Fruit fly (Drosophila melanogaster) whole organism: ENCODE measurements around the gene fit.

ENCODE experiments used
- CG8478 ChIP-seq: fragments of >200 bp; optimal IDR thresholded peaks from 2 replicates; lab custom pipeline; 2018; ENCODE audit warnings: inconsistent platforms
- Dll ChIP-seq: fragments of >200 bp; optimal IDR thresholded peaks from 2 replicates; lab custom pipeline; 2017
- EcR ChIP-seq, 2 experiments: fragments of >200 bp; optimal IDR thresholded peaks; 2 replicates each; lab custom pipeline; 2017; ENCODE audit warnings: missing biosample characterization in 2 of 2, missing genetic modification characterization in 2 of 2, missing genetic modification reagents in 2 of 2
- pan ChIP-seq: fragments of >200 bp; optimal IDR thresholded peaks from 2 replicates; lab custom pipeline; 2017
- psq ChIP-seq: fragments of >200 bp; optimal IDR thresholded peaks from 2 replicates; lab custom pipeline; 2017
- usp ChIP-seq: fragments of >200 bp; optimal IDR thresholded peaks from 2 replicates; lab custom pipeline; 2017; ENCODE audit warnings: missing biosample characterization, missing genetic modification characterization, mixed read lengths

The fit gene

DNA sequence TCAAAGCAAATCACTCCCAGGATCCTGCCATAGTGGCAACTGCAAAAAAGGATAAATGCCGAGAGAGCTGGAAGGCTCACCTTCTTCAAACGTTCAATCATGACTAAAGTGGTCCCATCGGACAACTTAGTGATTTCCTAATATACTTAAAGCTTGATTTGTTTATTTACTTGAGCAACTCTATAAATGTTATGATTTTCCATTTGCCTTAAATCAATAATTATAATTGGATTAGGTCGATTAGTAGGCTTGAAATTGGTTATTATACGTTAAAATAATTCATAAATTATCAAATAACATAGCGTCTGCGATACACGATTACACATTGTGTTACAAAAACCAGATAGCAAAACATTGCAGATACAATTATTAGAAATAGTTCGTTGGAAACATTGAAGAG is 39.1 kb downstream of the fit start, which contains the start of gene Gr93c:
Gene Gr93c (minus strand): TSS at position 101 of the 400 bp plus-strand sequence.
- TF ChIP-seq psq (lab: Kevin White, UChicago) (no peak), EcR (GFP tag; optimal IDR thresholded peaks at IDR 0.05; lab: Kevin White, UChicago) (no peak), Dll (lab: Kevin White, UChicago) (no peak), CG8478 (lab: Kevin White, UChicago) (no peak), pan (lab: Kevin White, UChicago) (no peak), usp (GFP tag; lab: Kevin White, UChicago) (no peak)

DNA sequence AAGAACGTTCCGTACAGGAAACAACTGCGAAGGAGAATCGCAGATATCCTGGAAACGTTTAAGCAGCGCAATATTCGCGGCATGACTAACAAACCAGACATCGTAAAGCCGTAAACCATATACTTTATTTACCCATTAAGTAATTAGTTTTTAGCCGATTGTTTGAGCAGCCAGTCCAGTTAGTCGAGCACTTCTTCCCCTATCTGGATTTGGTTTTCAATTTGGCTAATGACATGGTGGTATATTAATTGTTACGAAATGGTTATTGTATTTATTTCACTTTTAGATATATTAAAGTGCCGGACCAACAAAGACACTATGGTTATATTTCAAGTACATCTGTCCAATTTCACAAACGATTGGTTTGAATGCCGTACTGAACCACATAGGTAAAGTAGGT is 40.6 kb downstream of the fit start, which contains the start of gene Gr93b:
Gene Gr93b (minus strand): TSS at position 101 of the 400 bp plus-strand sequence.
- no peak for TF ChIP-seq EcR (GFP tag; optimal IDR thresholded peaks at IDR 0.05; lab: Kevin White, UChicago)
- TF ChIP-seq CG8478 (lab: Kevin White, UChicago): no peak
- no peak for TF ChIP-seq pan (lab: Kevin White, UChicago)
- TF ChIP-seq Dll (lab: Kevin White, UChicago): no peak
- TF ChIP-seq usp (GFP tag; lab: Kevin White, UChicago): no peak
- TF ChIP-seq psq (lab: Kevin White, UChicago): no peak

dm6 chr3R:21841474-21842376 is 42.5 kb downstream of the fit start:
- TF ChIP-seq Dll (lab: Kevin White, UChicago) (no peak), psq (lab: Kevin White, UChicago) (no peak), EcR (GFP tag; optimal IDR thresholded peaks at IDR 0.05; lab: Kevin White, UChicago) (no peak), CG8478 (lab: Kevin White, UChicago) (no peak), pan (lab: Kevin White, UChicago) (no peak), usp (GFP tag; lab: Kevin White, UChicago) (no peak)

dm6 chr3R:21840432-21840831 is 43.8 kb downstream of the fit start:
- TF ChIP-seq usp (GFP tag; lab: Kevin White, UChicago): no peak
- no peak for TF ChIP-seq pan (lab: Kevin White, UChicago)

- no peak for TF ChIP-seq CG8478 (lab: Kevin White, UChicago)
- no peak for TF ChIP-seq EcR (GFP tag; optimal IDR thresholded peaks at IDR 0.05; lab: Kevin White, UChicago)
- TF ChIP-seq usp (GFP tag; lab: Kevin White, UChicago): no peak
- TF ChIP-seq psq (lab: Kevin White, UChicago): no peak
- no peak for TF ChIP-seq pan (lab: Kevin White, UChicago)
- TF ChIP-seq Dll (lab: Kevin White, UChicago): no peak
Observed at dm6 chr3R:21839636-21840035, 44.6 kb downstream of the fit start.

dm6 chr3R:21838505-21838956 is 45.7 kb downstream of the fit start:
- TF ChIP-seq CG8478 (lab: Kevin White, UChicago): no peak
- no peak for TF ChIP-seq Dll (lab: Kevin White, UChicago)
- no peak for TF ChIP-seq EcR (GFP tag; optimal IDR thresholded peaks at IDR 0.05; lab: Kevin White, UChicago)
- TF ChIP-seq usp (GFP tag; lab: Kevin White, UChicago): no peak
- TF ChIP-seq psq (lab: Kevin White, UChicago): no peak
- TF ChIP-seq pan (lab: Kevin White, UChicago): no peak

DNA sequence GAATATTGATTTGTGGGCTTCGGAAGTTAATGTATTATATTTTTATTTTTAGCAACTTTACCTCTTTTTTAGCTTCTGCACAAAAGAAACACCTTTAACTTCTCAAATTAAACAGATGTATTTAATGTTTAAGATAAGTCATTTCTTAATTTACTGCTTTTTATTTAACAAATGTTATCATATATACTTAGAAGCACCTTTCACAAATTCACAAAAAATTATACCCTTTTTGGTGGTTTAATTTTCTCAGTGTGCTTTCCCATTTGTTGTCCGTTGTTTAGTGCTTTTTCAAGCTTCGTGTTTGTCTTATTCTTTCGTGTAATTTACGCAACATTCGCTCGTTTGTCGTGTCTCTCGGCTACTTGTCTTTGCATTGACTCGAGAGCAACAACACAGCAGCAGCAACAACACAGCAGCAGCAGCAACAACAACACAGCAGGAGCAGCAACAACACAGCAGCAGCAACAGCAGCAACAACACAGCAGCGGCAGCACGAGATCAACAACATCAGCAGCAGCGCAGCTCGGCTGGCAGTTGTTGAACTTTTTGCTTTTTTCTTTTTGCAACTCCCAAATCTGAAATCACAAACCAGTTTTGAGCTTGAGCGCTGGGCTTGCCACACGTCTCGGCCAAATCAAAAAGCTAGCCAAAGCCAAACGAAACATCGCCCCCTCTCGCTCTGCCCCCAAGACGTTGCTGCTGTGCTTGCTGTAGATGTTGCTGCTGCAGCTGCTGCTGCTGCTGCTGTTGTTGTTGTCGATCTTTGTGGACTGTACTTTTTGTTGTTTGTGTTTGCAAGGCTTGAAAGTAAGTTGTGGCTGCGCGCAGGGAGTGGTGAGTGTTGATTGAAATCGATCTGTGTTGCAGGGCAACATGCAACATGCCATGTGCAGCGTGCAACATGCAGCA is 46.9 kb downstream of the fit start:
- TF ChIP-seq Dll (lab: Kevin White, UChicago) (no peak), EcR (GFP tag; optimal IDR thresholded peaks at IDR 0.05; lab: Kevin White, UChicago) (peak in 1 of 2 experiments; percentile 89)

DNA sequence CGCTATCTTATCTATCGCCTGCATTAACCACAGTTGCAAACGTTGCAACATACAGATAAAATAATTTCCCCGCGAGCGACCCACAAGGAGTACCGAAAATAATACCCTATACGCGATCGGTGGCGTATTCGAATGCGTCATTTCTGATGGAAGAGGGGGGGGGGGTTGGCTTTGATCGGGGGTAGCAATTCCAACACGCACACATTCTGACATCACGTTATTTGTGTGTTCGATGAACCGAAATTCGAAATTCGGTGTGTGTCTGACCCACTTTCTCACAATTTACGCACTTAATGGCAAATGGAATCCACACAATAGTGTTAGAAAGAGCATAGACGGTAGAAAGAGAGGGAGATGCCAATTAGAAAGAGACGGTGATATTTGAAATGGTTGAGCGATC is 47.6 kb downstream of the fit start:
- TF ChIP-seq usp (GFP tag; lab: Kevin White, UChicago): no peak

dm6 chr3R:21836201-21836504 is 48.1 kb downstream of the fit start:
- TF ChIP-seq Dll (lab: Kevin White, UChicago) (no peak), psq (lab: Kevin White, UChicago) (no peak), CG8478 (lab: Kevin White, UChicago) (no peak), EcR (GFP tag; optimal IDR thresholded peaks at IDR 0.05; lab: Kevin White, UChicago) (no peak), usp (GFP tag; lab: Kevin White, UChicago) (no peak), pan (lab: Kevin White, UChicago) (no peak)

- TF ChIP-seq EcR (GFP tag; optimal IDR thresholded peaks at IDR 0.05; lab: Kevin White, UChicago): no peak
- no peak for TF ChIP-seq psq (lab: Kevin White, UChicago)
- no peak for TF ChIP-seq Dll (lab: Kevin White, UChicago)
- TF ChIP-seq CG8478 (lab: Kevin White, UChicago): no peak
- TF ChIP-seq pan (lab: Kevin White, UChicago): no peak
- TF ChIP-seq usp (GFP tag; lab: Kevin White, UChicago): no peak
Observed at dm6 chr3R:21835388-21836200, 48.7 kb downstream of the fit start.
